Fruit fly (Drosophila melanogaster): ENCODE measurements around the gene Tango10.

The Tango10 gene

DNA sequence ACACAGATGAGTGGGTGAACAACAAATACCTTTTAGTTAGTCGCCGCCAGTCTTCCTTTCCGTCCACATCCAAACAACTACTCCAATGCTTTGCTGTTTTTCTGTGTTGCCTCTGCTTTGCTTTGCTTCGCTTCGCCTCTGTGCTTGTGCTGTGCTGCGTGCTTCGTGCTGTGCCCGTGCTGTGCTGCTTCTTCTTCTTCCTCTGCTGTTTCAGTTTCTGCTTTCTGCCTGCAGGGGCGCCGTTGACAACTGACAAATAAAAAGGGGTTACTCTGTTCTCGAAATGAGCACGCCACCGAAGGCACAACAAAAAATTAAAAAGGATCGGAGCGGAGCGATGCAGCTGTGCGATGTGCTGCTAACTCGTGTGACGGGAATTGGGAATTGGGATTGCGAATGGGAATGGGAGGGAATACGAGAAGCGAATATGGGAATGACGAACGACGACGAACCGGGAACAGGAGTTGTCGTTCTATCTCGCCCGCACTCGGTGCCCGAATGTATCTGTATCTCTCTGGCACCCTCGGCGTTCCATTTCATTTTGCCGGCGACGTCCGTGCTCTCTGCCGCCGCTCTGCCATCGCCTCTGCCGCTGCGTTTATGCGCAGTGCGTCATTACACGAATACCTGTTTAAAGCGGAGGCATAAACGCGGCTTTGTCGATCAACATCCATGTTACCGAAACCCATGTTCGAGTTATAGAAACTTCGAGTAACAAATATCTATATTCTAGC is 5.3 kb upstream of the Tango10 start:
- TF ChIP-seq CG3726 (GFP tag; IDR thresholded peaks at IDR 0.05) (peak; percentile 59; the same call in 1 of the 3 replicates), CG18262 (tag; optimal IDR thresholded peaks at IDR 0.05) (peak; percentile 49), pan (optimal IDR thresholded peaks at IDR 0.05) (no peak), pan (GFP tag; optimal IDR thresholded peaks at IDR 0.05 in 1 of 2, IDR thresholded peaks at IDR 0.05 in 1 of 2) (peak in 1 of 2 experiments; percentile 57), CG12744 (GFP tag; optimal IDR thresholded peaks at IDR 0.05) (no peak), ERR (GFP tag; optimal IDR thresholded peaks at IDR 0.05) (no peak), her (GFP tag; optimal IDR thresholded peaks at IDR 0.05) (peak; percentile 55), CG2199 (GFP tag; IDR thresholded peaks at IDR 0.05) (no peak), CG3407 (GFP tag; optimal IDR thresholded peaks at IDR 0.05) (peak; percentile 25), otp (GFP tag; IDR thresholded peaks at IDR 0.05) (no peak; the same call in 2 of the 3 replicates), CG31224 (GFP tag; IDR thresholded peaks at IDR 0.05) (peak; percentile 62), CG13894 (tag; optimal IDR thresholded peaks at IDR 0.05) (peak; percentile 60), al (GFP tag; IDR thresholded peaks at IDR 0.05) (peak; percentile 71), CG14710 (tag; optimal IDR thresholded peaks at IDR 0.05) (peak; percentile 27), CG2678 (tag; optimal IDR thresholded peaks at IDR 0.05) (peak; percentile 77), NfI (GFP tag; optimal IDR thresholded peaks at IDR 0.05) (peak; percentile 73), CG1603 (tag; optimal IDR thresholded peaks at IDR 0.05) (peak; percentile 66), Ssrp (tag; optimal IDR thresholded peaks at IDR 0.05) (peak; percentile 36), CG10366 (GFP tag; IDR thresholded peaks at IDR 0.05) (peak; percentile 58), knrl (GFP tag; IDR thresholded peaks at IDR 0.05; ENCODE audit: partially characterized antibody) (peak; percentile 45; the same call in 1 of the 3 replicates), CG4730 (GFP tag; IDR thresholded peaks at IDR 0.05) (peak; percentile 65), CG10147 (GFP tag; optimal IDR thresholded peaks at IDR 0.05) (peak; percentile 55), cato (GFP tag; optimal IDR thresholded peaks at IDR 0.05; ENCODE audit: borderline replicate concordance) (no peak), cwo (GFP tag; optimal IDR thresholded peaks at IDR 0.05) (peak; percentile 74), CG8089 (GFP tag; optimal IDR thresholded peaks at IDR 0.05) (peak; percentile 40), jing (GFP tag; optimal IDR thresholded peaks at IDR 0.05) (no peak), CG12299 (tag; optimal IDR thresholded peaks at IDR 0.05) (peak; percentile 8), CG8281 (tag; optimal IDR thresholded peaks at IDR 0.05) (no peak), crc (GFP tag; optimal IDR thresholded peaks at IDR 0.05) (peak; percentile 34), pb (GFP tag; optimal IDR thresholded peaks at IDR 0.05) (peak; percentile 73), Max (GFP tag; optimal IDR thresholded peaks at IDR 0.05) (no peak), CG2875 (GFP tag; optimal IDR thresholded peaks at IDR 0.05) (peak; percentile 40), hkb (optimal IDR thresholded peaks at IDR 0.05) (no peak), hkb (GFP tag; IDR thresholded peaks at IDR 0.05) (peak; percentile 68), CG1024 (GFP tag; IDR thresholded peaks at IDR 0.05) (no peak), CG13287 (GFP tag; IDR thresholded peaks at IDR 0.05; ENCODE audit: partially characterized antibody) (peak; percentile 48; the same call in 1 of the 2 replicates), slou (GFP tag; optimal IDR thresholded peaks at IDR 0.05) (no peak), CG17829 (tag; optimal IDR thresholded peaks at IDR 0.05) (peak; percentile 73), CHES-1-like (GFP tag; optimal IDR thresholded peaks at IDR 0.05) (peak; percentile 89), Hr78 (GFP tag; optimal IDR thresholded peaks at IDR 0.05) (peak in 1 of 2 experiments; percentile 16), ftz-f1 (GFP tag; optimal IDR thresholded peaks at IDR 0.05) (no peak), CG11085 (GFP tag; IDR thresholded peaks at IDR 0.05) (peak; percentile 55; the same call in 1 of the 2 replicates), tna (GFP tag; IDR thresholded peaks at IDR 0.05; ENCODE audit: partially characterized antibody) (no peak), stwl (tag; optimal IDR thresholded peaks at IDR 0.05) (no peak), nom (GFP tag; optimal IDR thresholded peaks at IDR 0.05) (peak; percentile 53), cad (GFP tag; optimal IDR thresholded peaks at IDR 0.05) (no peak), tap (tag; optimal IDR thresholded peaks at IDR 0.05) (peak; percentile 60), Dbx (GFP tag; IDR thresholded peaks at IDR 0.05) (peak; percentile 78), CG7372 (GFP tag; IDR thresholded peaks at IDR 0.05) (0 out of 2 replicates have a peak, but pooled peaks have one; percentile 30)
